Worm (Caenorhabditis elegans): ENCODE results near the gene del-7.

DNA sequence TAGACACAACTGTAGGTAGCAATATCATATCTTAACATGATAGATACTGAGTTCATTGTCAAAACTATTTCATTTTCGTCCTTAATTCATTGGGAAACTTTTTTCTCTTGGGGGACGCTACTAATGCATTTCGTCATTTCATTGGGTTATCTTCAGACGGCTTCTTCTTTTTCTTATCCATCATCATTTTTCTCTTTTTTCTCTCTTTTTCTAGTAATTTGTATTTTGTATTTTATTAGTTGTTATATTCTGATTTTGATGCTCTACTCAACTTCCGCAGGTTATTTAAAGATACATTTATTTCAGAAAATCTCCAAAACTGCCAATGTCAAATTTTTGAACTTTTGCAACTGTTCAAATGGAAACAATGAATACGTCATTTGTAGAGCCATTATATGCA lies 16.7 kb upstream of the del-7 start, which contains the start of gene npr-35:
- TF ChIP-seq F13H6.1 (tag; optimal IDR thresholded peaks at IDR 0.05) (no peak), ceh-48 (tag; optimal IDR thresholded peaks at IDR 0.05) (no peak), hlh-8 (tag; optimal IDR thresholded peaks at IDR 0.05) (no peak), ttx-3 (tag; optimal IDR thresholded peaks at IDR 0.05) (no peak), pros-1 (tag; optimal IDR thresholded peaks at IDR 0.05) (no peak), elt-2 (tag; optimal IDR thresholded peaks at IDR 0.05) (no peak), hlh-30 (tag; optimal IDR thresholded peaks at IDR 0.05; ENCODE audit: insufficient read depth) (no peak), nhr-11 (tag; optimal IDR thresholded peaks at IDR 0.05) (no peak), pha-4 (tag; optimal IDR thresholded peaks at IDR 0.05) (no peak), sox-4 (tag; optimal IDR thresholded peaks at IDR 0.05) (no peak)

Data from whole organism, late embryonic.